Fruit fly (Drosophila melanogaster) whole organism, embryonic: ENCODE results near the gene Oatp26F.

Experiments used
- Adf1 ChIP-seq: fragments of 200-800 bp; sonication (Bioruptor generic); IDR thresholded peaks from 2 replicates; pipeline ENCODE4 v1.3.6; 2022; ENCODE audit warnings: missing biosample characterization, missing genetic modification characterization
- BEAF-32 ChIP-seq: fragments of 200-800 bp; sonication (Bioruptor generic); optimal IDR thresholded peaks from 3 replicates; lab custom pipeline; 2017; ENCODE audit warnings: missing biosample characterization, missing genetic modification characterization, mild to moderate bottlenecking, moderate library complexity, missing genetic modification reagents
- Bteb2 ChIP-seq: fragments of 200-800 bp; sonication (Bioruptor generic); optimal IDR thresholded peaks from 2 replicates; lab custom pipeline; 2016; ENCODE audit warnings: missing biosample characterization, missing genetic modification characterization
- CG10274 ChIP-seq: fragments of 200-800 bp; sonication (Bioruptor generic); optimal IDR thresholded peaks from 3 replicates; lab custom pipeline; 2017; ENCODE audit warnings: missing biosample characterization, mild to moderate bottlenecking, missing genetic modification characterization
- CG11504 ChIP-seq: fragments of 200-800 bp; sonication (Bioruptor generic); optimal IDR thresholded peaks from 3 replicates; lab custom pipeline; 2019; ENCODE audit warnings: missing biosample characterization, mild to moderate bottlenecking, missing genetic modification characterization, moderate library complexity
- CG17359 ChIP-seq: fragments of 200-800 bp; sonication (Bioruptor generic); optimal IDR thresholded peaks from 3 replicates; lab custom pipeline; 2018; ENCODE audit warnings: missing biosample characterization, mild to moderate bottlenecking, missing genetic modification characterization, moderate library complexity
- CG18764 ChIP-seq: fragments of 200-800 bp; sonication (Bioruptor generic); optimal IDR thresholded peaks from 3 replicates; lab custom pipeline; 2016; ENCODE audit warnings: missing biosample characterization, missing genetic modification characterization
- CG2678 ChIP-seq: fragments of 200-800 bp; sonication (Bioruptor generic); optimal IDR thresholded peaks from 3 replicates; lab custom pipeline; 2019; ENCODE audit warnings: missing biosample characterization, mild to moderate bottlenecking, missing genetic modification characterization, moderate library complexity
- CG31224 ChIP-seq: fragments of 200-800 bp; sonication (Bioruptor generic); IDR thresholded peaks from 2 replicates; pipeline ENCODE4 v1.3.6; 2022; ENCODE audit warnings: missing biosample characterization, missing genetic modification characterization
- CG4707 ChIP-seq: fragments of 200-800 bp; sonication (Bioruptor generic); optimal IDR thresholded peaks from 2 replicates; lab custom pipeline; 2018; ENCODE audit warnings: missing biosample characterization, mild to moderate bottlenecking, missing genetic modification characterization, moderate library complexity
- CG5953 ChIP-seq: fragments of 200-800 bp; sonication (Bioruptor generic); IDR thresholded peaks from 2 replicates; pipeline ENCODE4 v1.3.6; 2022; ENCODE audit warnings: missing biosample characterization, missing genetic modification characterization
- CG6683 ChIP-seq: fragments of 200-800 bp; sonication (Bioruptor generic); optimal IDR thresholded peaks from 2 replicates; lab custom pipeline; 2017; ENCODE audit warnings: missing biosample characterization, mild to moderate bottlenecking, missing genetic modification characterization, missing genetic modification reagents
- CG6791 ChIP-seq: fragments of 200-800 bp; sonication (Bioruptor generic); IDR thresholded peaks from 3 replicates; pipeline ENCODE4 v1.3.6; 2022; ENCODE audit warnings: missing biosample characterization, missing genetic modification characterization; ENCODE audit not compliant: partially characterized antibody
- CG7963 ChIP-seq: fragments of 200-800 bp; sonication (Bioruptor generic); IDR thresholded peaks from 3 replicates; pipeline ENCODE4 v1.3.6; 2022; ENCODE audit warnings: missing biosample characterization, missing genetic modification characterization; ENCODE audit not compliant: partially characterized antibody
- CG8290 ChIP-seq, 3 experiments: fragments of 200-800 bp; sonication (Bioruptor generic); optimal IDR thresholded peaks; 2 replicates each; lab custom pipeline; 2016 to 2019; ENCODE audit warnings: missing biosample characterization in 3 of 3, missing genetic modification characterization in 3 of 3, mild to moderate bottlenecking in 2 of 3, moderate library complexity in 1 of 3
- CG9437 ChIP-seq: fragments of 200-800 bp; sonication (Bioruptor generic); optimal IDR thresholded peaks from 2 replicates; lab custom pipeline; 2018; ENCODE audit warnings: missing biosample characterization, mild to moderate bottlenecking, missing genetic modification characterization
- CG9817 ChIP-seq: fragments of 200-800 bp; sonication (Bioruptor generic); optimal IDR thresholded peaks from 2 replicates; lab custom pipeline; 2018; ENCODE audit warnings: missing biosample characterization, mild to moderate bottlenecking, missing genetic modification characterization, moderate library complexity
- CrebB ChIP-seq: fragments of 200-800 bp; sonication (Bioruptor generic); optimal IDR thresholded peaks from 3 replicates; lab custom pipeline; 2018; ENCODE audit warnings: missing biosample characterization, mild to moderate bottlenecking, missing genetic modification characterization
- Dll ChIP-seq: fragments of 200-800 bp; sonication (Bioruptor generic); IDR thresholded peaks from 4 replicates; pipeline ENCODE4 v1.3.6; 2022; ENCODE audit warnings: missing biosample characterization, missing genetic modification characterization; ENCODE audit not compliant: partially characterized antibody
- GATAe ChIP-seq: fragments of 200-800 bp; sonication (Bioruptor generic); conservative IDR thresholded peaks from 2 replicates; pipeline ENCODE4 v1.3.6; 2022; ENCODE audit warnings: missing biosample characterization, missing genetic modification characterization
- Gsc ChIP-seq: fragments of 200-800 bp; sonication (Bioruptor generic); IDR thresholded peaks from 2 replicates; pipeline ENCODE4 v1.3.6; 2022; ENCODE audit warnings: missing biosample characterization, missing genetic modification characterization
- Hr51 ChIP-seq, 2 experiments: fragments of 200-800 bp; sonication (Bioruptor generic); optimal IDR thresholded peaks; 2 replicates in 1 of 2; 3 replicates in 1 of 2; lab custom pipeline; 2016 to 2018; ENCODE audit warnings: missing biosample characterization in 2 of 2, missing genetic modification characterization in 2 of 2, mild to moderate bottlenecking in 1 of 2, moderate library complexity in 1 of 2
- Max ChIP-seq: fragments of 200-800 bp; sonication (Bioruptor generic); optimal IDR thresholded peaks from 2 replicates; lab custom pipeline; 2016; ENCODE audit warnings: missing biosample characterization, mild to moderate bottlenecking, missing genetic modification characterization
- Nf-YB ChIP-seq: fragments of 200-800 bp; sonication (Bioruptor generic); optimal IDR thresholded peaks from 3 replicates; lab custom pipeline; 2019; ENCODE audit warnings: missing biosample characterization, mild to moderate bottlenecking, missing genetic modification characterization, moderate library complexity
- Oli ChIP-seq: fragments of 200-800 bp; sonication (Bioruptor generic); optimal IDR thresholded peaks from 2 replicates; lab custom pipeline; 2018; ENCODE audit warnings: missing biosample characterization, mild to moderate bottlenecking, missing genetic modification characterization, moderate library complexity
- Opbp ChIP-seq: fragments of 200-800 bp; sonication (Bioruptor generic); IDR thresholded peaks from 3 replicates; pipeline ENCODE4 v1.3.6; 2022; ENCODE audit warnings: missing biosample characterization, missing genetic modification characterization; ENCODE audit not compliant: partially characterized antibody
- Rx ChIP-seq: fragments of 200-800 bp; sonication (Bioruptor generic); IDR thresholded peaks from 2 replicates; pipeline ENCODE4 v1.3.6; 2022; ENCODE audit warnings: missing biosample characterization, missing genetic modification characterization
- Stat92E ChIP-seq, 3 experiments: fragments of >200 bp in 2 of 3; fragments of 200-800 bp in 1 of 3; sonication (Bioruptor generic) in 1 of 3; optimal IDR thresholded peaks; 2 replicates each; lab custom pipeline; 2017 to 2019; ENCODE audit warnings: missing biosample characterization in 3 of 3, missing genetic modification characterization in 3 of 3, mild to moderate bottlenecking in 1 of 3, moderate library complexity in 1 of 3
- Trl ChIP-seq, 3 experiments: fragments of >200 bp in 2 of 3; fragments of 200-800 bp in 1 of 3; sonication (Bioruptor generic) in 1 of 3; optimal IDR thresholded peaks; 2 replicates in 1 of 3; 3 replicates in 2 of 3; lab custom pipeline; 2016 to 2017; ENCODE audit warnings: missing biosample characterization in 1 of 3, missing genetic modification characterization in 1 of 3
- ac ChIP-seq: fragments of 200-800 bp; sonication (Bioruptor generic); optimal IDR thresholded peaks from 3 replicates; lab custom pipeline; 2017; ENCODE audit warnings: missing biosample characterization, mild to moderate bottlenecking, missing genetic modification characterization
- corto ChIP-seq: fragments of 200-800 bp; sonication (Bioruptor generic); optimal IDR thresholded peaks from 2 replicates; lab custom pipeline; 2016; ENCODE audit warnings: missing biosample characterization, mild to moderate bottlenecking, missing genetic modification characterization, moderate library complexity
- esg ChIP-seq: fragments of 200-800 bp; sonication (Bioruptor generic); conservative IDR thresholded peaks from 2 replicates; pipeline ENCODE4 v1.3.6; 2022; ENCODE audit warnings: missing biosample characterization, missing genetic modification characterization
- fru ChIP-seq: fragments of >200 bp; optimal IDR thresholded peaks from 2 replicates; lab custom pipeline; 2017
- gcm2 ChIP-seq: fragments of 200-800 bp; sonication (Bioruptor generic); optimal IDR thresholded peaks from 2 replicates; lab custom pipeline; 2016; ENCODE audit warnings: missing biosample characterization, missing genetic modification characterization
- gsb ChIP-seq: fragments of 200-800 bp; sonication (Bioruptor generic); IDR thresholded peaks from 2 replicates; pipeline ENCODE4 v1.3.6; 2022; ENCODE audit warnings: missing biosample characterization, missing genetic modification characterization
- her ChIP-seq: fragments of 200-800 bp; sonication (Bioruptor generic); optimal IDR thresholded peaks from 2 replicates; lab custom pipeline; 2016; ENCODE audit warnings: missing biosample characterization, missing genetic modification characterization
- inv ChIP-seq: fragments of 200-800 bp; sonication (Bioruptor generic); IDR thresholded peaks from 2 replicates; pipeline ENCODE4 v1.3.6; 2022; ENCODE audit warnings: missing biosample characterization, missing genetic modification characterization; ENCODE audit not compliant: partially characterized antibody
- lab ChIP-seq: fragments of 200-800 bp; sonication (Bioruptor generic); optimal IDR thresholded peaks from 3 replicates; lab custom pipeline; 2017; ENCODE audit warnings: missing biosample characterization, missing genetic modification characterization, mild to moderate bottlenecking, moderate library complexity, missing genetic modification reagents
- odd ChIP-seq: fragments of 200-800 bp; sonication (Bioruptor generic); optimal IDR thresholded peaks from 2 replicates; lab custom pipeline; 2017; ENCODE audit warnings: missing biosample characterization, mild to moderate bottlenecking, missing genetic modification characterization
- org-1 ChIP-seq: fragments of 200-800 bp; sonication (Bioruptor generic); optimal IDR thresholded peaks from 2 replicates; lab custom pipeline; 2017; ENCODE audit warnings: missing biosample characterization, missing genetic modification characterization
- pum ChIP-seq: fragments of 200-800 bp; sonication (Bioruptor generic); optimal IDR thresholded peaks from 2 replicates; lab custom pipeline; 2016; ENCODE audit warnings: missing biosample characterization, missing genetic modification characterization
- rib ChIP-seq: fragments of 200-800 bp; sonication (Bioruptor generic); IDR thresholded peaks from 2 replicates; pipeline ENCODE4 v1.3.6; 2022; ENCODE audit warnings: missing biosample characterization, missing genetic modification characterization
- row ChIP-seq: fragments of 200-800 bp; sonication (Bioruptor generic); IDR thresholded peaks from 3 replicates; pipeline ENCODE4 v1.3.6; 2022; ENCODE audit warnings: missing biosample characterization, missing genetic modification characterization
- sima ChIP-seq: fragments of 200-800 bp; sonication (Bioruptor generic); optimal IDR thresholded peaks from 2 replicates; lab custom pipeline; 2016; ENCODE audit warnings: missing biosample characterization, missing genetic modification characterization
- stc ChIP-seq: fragments of 200-800 bp; sonication (Bioruptor generic); IDR thresholded peaks from 2 replicates; pipeline ENCODE4 v1.3.6; 2022; ENCODE audit warnings: missing biosample characterization, missing genetic modification characterization
- toy ChIP-seq: fragments of 200-800 bp; sonication (Bioruptor generic); IDR thresholded peaks from 2 replicates; pipeline ENCODE4 v1.3.6; 2022; ENCODE audit warnings: missing biosample characterization, missing genetic modification characterization
- unpg ChIP-seq: fragments of 200-800 bp; sonication (Bioruptor generic); optimal IDR thresholded peaks from 3 replicates; lab custom pipeline; 2018; ENCODE audit warnings: missing biosample characterization, mild to moderate bottlenecking, missing genetic modification characterization, moderate library complexity
- z ChIP-seq: fragments of 200-800 bp; sonication (Bioruptor generic); IDR thresholded peaks from 3 replicates; pipeline ENCODE4 v1.3.6; 2022; ENCODE audit warnings: missing biosample characterization, missing genetic modification characterization

Oatp26F gene

DNA sequence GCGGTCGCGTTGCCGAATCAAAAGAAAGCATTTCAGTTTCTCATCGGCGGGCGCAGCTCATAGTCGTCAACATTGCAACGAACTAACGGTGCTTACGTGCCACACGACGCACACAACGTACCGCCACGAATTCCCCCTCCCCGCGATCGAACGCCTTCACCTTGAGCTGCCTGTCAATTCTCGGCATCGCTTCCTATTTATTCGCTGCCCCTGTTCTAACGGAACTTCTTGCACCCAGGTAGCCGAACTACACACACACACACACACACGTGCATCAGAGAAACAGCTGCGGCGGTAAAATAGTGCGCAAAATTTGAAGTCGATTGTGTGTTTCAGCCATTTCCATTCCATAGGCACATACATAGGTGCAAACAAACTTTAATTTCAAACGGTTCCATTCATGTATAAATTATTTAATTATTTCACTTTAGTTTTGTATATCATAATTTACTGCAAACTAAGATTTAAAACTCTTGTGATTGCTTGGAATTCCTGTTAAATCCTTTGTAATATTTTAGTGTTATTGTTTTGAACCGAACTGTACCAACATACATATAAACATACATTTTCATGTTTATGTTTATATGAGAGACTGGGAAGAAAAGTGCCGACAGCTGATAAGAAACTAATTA is 20.7 kb downstream of the Oatp26F start:
- TF ChIP-seq unpg (GFP tag; lab: Kevin White, UChicago) (peak; percentile 39), z (no peak), Adf1 (GFP tag; lab: Robert Waterston, UW) (no peak), gsb (GFP tag; lab: Robert Waterston, UW) (no peak), Trl (optimal IDR thresholded peaks at IDR 0.05; lab: Kevin White, UChicago) (no peak), Trl (GFP tag; optimal IDR thresholded peaks at IDR 0.05; lab: Kevin White, UChicago) (no peak), CG9437 (peak; percentile 40), CG31224 (0 out of 2 replicates have a peak, but pooled peaks have one; percentile 13), CG7963 (no peak), CG6683 (GFP tag; lab: Kevin White, UChicago) (no peak), Oli (tag; lab: Kevin White, UChicago) (peak; percentile 13), pum (GFP tag; lab: Kevin White, UChicago) (no peak), row (GFP tag; lab: Robert Waterston, UW) (peak; percentile 38; the same call in 1 of the 3 replicates), CG5953 (GFP tag; lab: Robert Waterston, UW) (no peak), rib (no peak; the same call in 1 of the 2 replicates), GATAe (GFP tag; lab: Robert Waterston, UW) (no peak), CG11504 (tag; lab: Kevin White, UChicago) (peak; percentile 47), CG17359 (tag; lab: Kevin White, UChicago) (peak; percentile 35), Bteb2 (GFP tag; lab: Kevin White, UChicago) (no peak), BEAF-32 (no peak), toy (GFP tag; lab: Robert Waterston, UW) (no peak), Stat92E (GFP tag; optimal IDR thresholded peaks at IDR 0.05; lab: Kevin White, UChicago) (no peak), Nf-YB (no peak), CrebB (tag; lab: Kevin White, UChicago) (no peak), CG8290 (GFP tag; optimal IDR thresholded peaks at IDR 0.05; lab: Kevin White, UChicago) (peak; percentile 1), CG8290 (tag; optimal IDR thresholded peaks at IDR 0.05; lab: Kevin White, UChicago) (no peak), Max (GFP tag; lab: Kevin White, UChicago) (no peak), corto (GFP tag; lab: Kevin White, UChicago) (no peak), ac (no peak), fru (lab: Kevin White, UChicago) (no peak), Opbp (GFP tag; lab: Robert Waterston, UW) (no peak), lab (GFP tag; lab: Kevin White, UChicago) (no peak), CG18764 (GFP tag; lab: Kevin White, UChicago) (no peak), Dll (no peak), inv (GFP tag; lab: Robert Waterston, UW) (no peak), org-1 (GFP tag; lab: Kevin White, UChicago) (no peak), CG2678 (tag; lab: Kevin White, UChicago) (peak; percentile 15), Rx (GFP tag; lab: Robert Waterston, UW) (no peak), stc (GFP tag; lab: Robert Waterston, UW) (no peak), sima (no peak), CG6791 (GFP tag; lab: Robert Waterston, UW) (no peak), Gsc (GFP tag; lab: Robert Waterston, UW) (no peak), Hr51 (GFP tag; optimal IDR thresholded peaks at IDR 0.05; lab: Kevin White, UChicago) (peak in 1 of 2 experiments; percentile 28), her (GFP tag; lab: Kevin White, UChicago) (no peak), esg (GFP tag; lab: Robert Waterston, UW) (no peak), odd (no peak), CG4707 (GFP tag; lab: Kevin White, UChicago) (no peak), gcm2 (GFP tag; lab: Kevin White, UChicago) (no peak), CG9817 (tag; lab: Kevin White, UChicago) (no peak), CG10274 (GFP tag; lab: Kevin White, UChicago) (no peak)
